Fruit fly (Drosophila melanogaster) whole organism, wandering third instar larva: Measurements from ENCODE around the gene CG33169.
A peak's percentile ranks its signal among the peaks of the same experiment; 100 is the strongest.

Experiments used
- Abd-B ChIP-seq: fragments of >200 bp; optimal IDR thresholded peaks from 2 replicates; lab custom pipeline; 2017; ENCODE audit warnings: missing biosample characterization, missing genetic modification characterization
- HLH106 ChIP-seq: fragments of 200-800 bp; optimal IDR thresholded peaks from 3 replicates; lab custom pipeline; 2019; ENCODE audit warnings: missing biosample characterization, mild to moderate bottlenecking, missing genetic modification characterization, moderate library complexity
- Hr83 ChIP-seq: fragments of 200-300 bp; sonication (Bioruptor generic); optimal IDR thresholded peaks from 2 replicates; lab custom pipeline; 2016; ENCODE audit warnings: missing biosample characterization, mild to moderate bottlenecking, missing genetic modification characterization, moderate library complexity; ENCODE audit not compliant: poor library complexity, severe bottlenecking
- Myc ChIP-seq: fragments of >200 bp; optimal IDR thresholded peaks from 2 replicates; lab custom pipeline; 2017
- N ChIP-seq: fragments of >200 bp; optimal IDR thresholded peaks from 2 replicates; lab custom pipeline; 2018; ENCODE audit warnings: missing biosample characterization, missing external identifiers, missing genetic modification characterization
- ey ChIP-seq: fragments of 200-800 bp; sonication (Bioruptor generic); optimal IDR thresholded peaks from 2 replicates; lab custom pipeline; 2016; ENCODE audit warnings: missing biosample characterization, missing genetic modification characterization
- lola ChIP-seq: fragments of >200 bp; optimal IDR thresholded peaks from 2 replicates; lab custom pipeline; 2017; ENCODE audit warnings: missing biosample characterization, missing genetic modification characterization
- psq ChIP-seq: fragments of 200-800 bp; sonication (Bioruptor generic); optimal IDR thresholded peaks from 3 replicates; lab custom pipeline; 2017; ENCODE audit warnings: missing biosample characterization, mild to moderate bottlenecking, missing genetic modification characterization, moderate library complexity

- peak; percentile 74 for TF ChIP-seq psq (GFP tag; lab: Kevin White, UChicago)
- no peak for TF ChIP-seq Abd-B
- peak; percentile 3 for TF ChIP-seq HLH106 (tag; lab: Kevin White, UChicago)
- no peak for TF ChIP-seq Hr83
- TF ChIP-seq lola (GFP tag; lab: Kevin White, UChicago) = no peak
- peak; percentile 60 for TF ChIP-seq Myc
- no peak for TF ChIP-seq ey (GFP tag; lab: Kevin White, UChicago)
- TF ChIP-seq N (GFP tag; lab: Kevin White, UChicago) = peak; percentile 37
These were observed 7.6 kb downstream of the CG33169 start for dm6 chr3L:22871030-22871844.
